Worm (Caenorhabditis elegans): Measurements from ENCODE around the gene mxl-3.

mxl-3 gene

ce11 chrX:13359800-13360199 is 9.2 kb upstream of the mxl-3 start:
- no peak for TF ChIP-seq dox-1 (GFP tag; IDR thresholded peaks at IDR 0.05)
- no peak for TF ChIP-seq mel-28 (tag; optimal IDR thresholded peaks at IDR 0.05; ENCODE audit: borderline replicate concordance)
- no peak for TF ChIP-seq aptf-2 (GFP tag; conservative IDR thresholded peaks at IDR 0.05)
- no peak for TF ChIP-seq ceh-91 (GFP tag; IDR thresholded peaks at IDR 0.05)
- peak; percentile 35 for TF ChIP-seq nhr-80 (tag; optimal IDR thresholded peaks at IDR 0.05)
- TF ChIP-seq hmg-1.2 (GFP tag; IDR thresholded peaks at IDR 0.05), result no peak
- no peak for TF ChIP-seq hlh-26 (GFP tag; conservative IDR thresholded peaks at IDR 0.05)
- no peak for TF ChIP-seq nfya-2 (GFP tag; IDR thresholded peaks at IDR 0.05)
- TF ChIP-seq C06A6.2 (GFP tag; conservative IDR thresholded peaks at IDR 0.05), result no peak
- no peak for TF ChIP-seq ceh-100 (GFP tag; IDR thresholded peaks at IDR 0.05)
- TF ChIP-seq attf-5 (GFP tag; optimal IDR thresholded peaks at IDR 0.05), result no peak
- no peak for TF ChIP-seq cebp-1 (GFP tag; IDR thresholded peaks at IDR 0.05)
- TF ChIP-seq cebp-1 (tag; optimal IDR thresholded peaks at IDR 0.05), result peak; percentile 19
- TF ChIP-seq B0035.1 (tag; optimal IDR thresholded peaks at IDR 0.05), result no peak
- no peak for TF ChIP-seq ceh-40 (GFP tag; IDR thresholded peaks at IDR 0.05)
- no peak for TF ChIP-seq T26A5.8 (tag; optimal IDR thresholded peaks at IDR 0.05)
- TF ChIP-seq unc-62 (GFP tag; optimal IDR thresholded peaks at IDR 0.05), result peak; percentile 18
- TF ChIP-seq nfyb-1 (GFP tag; IDR thresholded peaks at IDR 0.05), result 0 out of 2 replicates have a peak, but pooled peaks have one; percentile 26
- TF ChIP-seq efl-1 (GFP tag; optimal IDR thresholded peaks at IDR 0.05), result no peak
- no peak for TF ChIP-seq sdz-38 (tag; optimal IDR thresholded peaks at IDR 0.05)
- peak; percentile 19 for TF ChIP-seq ztf-26 (tag; optimal IDR thresholded peaks at IDR 0.05)

- no peak for TF ChIP-seq B0035.1 (tag; optimal IDR thresholded peaks at IDR 0.05)
- peak; percentile 84 for TF ChIP-seq F22D6.2 (tag; optimal IDR thresholded peaks at IDR 0.05)
- TF ChIP-seq hmg-20 (GFP tag; IDR thresholded peaks at IDR 0.05), result no peak
- peak; percentile 86 for TF ChIP-seq lin-40 (tag; optimal IDR thresholded peaks at IDR 0.05)
- peak in 1 of 3 experiments; percentile 18 for TF ChIP-seq lin-35 (GFP tag; optimal IDR thresholded peaks at IDR 0.05)
- TF ChIP-seq cebp-1 (GFP tag; IDR thresholded peaks at IDR 0.05), result 0 out of 2 replicates have a peak, but pooled peaks have one; percentile 17
- TF ChIP-seq cebp-1 (tag; optimal IDR thresholded peaks at IDR 0.05), result peak; percentile 78
- no peak for TF ChIP-seq ceh-58 (GFP tag; IDR thresholded peaks at IDR 0.05)
- no peak for TF ChIP-seq Y67H2A.10 (GFP tag; conservative IDR thresholded peaks at IDR 0.05)
- peak; percentile 33; the same call in 1 of the 2 replicates for TF ChIP-seq mcd-1 (GFP tag; IDR thresholded peaks at IDR 0.05)
- TF ChIP-seq dox-1 (GFP tag; IDR thresholded peaks at IDR 0.05), result peak; percentile 66
- no peak for TF ChIP-seq rec-8 (tag; optimal IDR thresholded peaks at IDR 0.05)
- TF ChIP-seq hmg-1.2 (GFP tag; IDR thresholded peaks at IDR 0.05), result no peak
- peak; percentile 94 for TF ChIP-seq ztf-26 (tag; optimal IDR thresholded peaks at IDR 0.05)
- TF ChIP-seq madf-10 (tag; optimal IDR thresholded peaks at IDR 0.05), result peak; percentile 48
- peak; percentile 60 for TF ChIP-seq B0336.3 (GFP tag; IDR thresholded peaks at IDR 0.05)
- TF ChIP-seq ekl-4 (GFP tag; IDR thresholded peaks at IDR 0.05), result no peak
- peak; percentile 72 for TF ChIP-seq chd-7 (tag; optimal IDR thresholded peaks at IDR 0.05)
- no peak for TF ChIP-seq ets-4 (GFP tag; optimal IDR thresholded peaks at IDR 0.05)
- TF ChIP-seq akir-1 (GFP tag; optimal IDR thresholded peaks at IDR 0.05), result no peak
- no peak for TF ChIP-seq ZK185.1 (tag; optimal IDR thresholded peaks at IDR 0.05; ENCODE audit: poor library complexity, severe bottlenecking)
- TF ChIP-seq attf-5 (GFP tag; optimal IDR thresholded peaks at IDR 0.05), result peak; percentile 31
- TF ChIP-seq nhr-90 (tag; optimal IDR thresholded peaks at IDR 0.05), result peak; percentile 37
- peak; percentile 33 for TF ChIP-seq unc-62 (GFP tag; optimal IDR thresholded peaks at IDR 0.05)
- TF ChIP-seq nfyb-1 (GFP tag; IDR thresholded peaks at IDR 0.05), result peak; percentile 55; the same call in 1 of the 2 replicates
- no peak for TF ChIP-seq mel-28 (tag; optimal IDR thresholded peaks at IDR 0.05; ENCODE audit: borderline replicate concordance)
- TF ChIP-seq ztf-22 (GFP tag; optimal IDR thresholded peaks at IDR 0.05), result peak; percentile 78
- no peak for TF ChIP-seq ceh-40 (GFP tag; IDR thresholded peaks at IDR 0.05)
- peak; percentile 48 for TF ChIP-seq pha-4 (tag; optimal IDR thresholded peaks at IDR 0.05)
- no peak for TF ChIP-seq rcor-1 (GFP tag; IDR thresholded peaks at IDR 0.05)
- peak; percentile 82; the same call in 1 of the 2 replicates for TF ChIP-seq zfh-2 (GFP tag; conservative IDR thresholded peaks at IDR 0.05)
- TF ChIP-seq fkh-3 (tag; optimal IDR thresholded peaks at IDR 0.05), result no peak
- TF ChIP-seq F10E7.11 (tag; optimal IDR thresholded peaks at IDR 0.05), result no peak
- TF ChIP-seq K12H6.12 (tag; optimal IDR thresholded peaks at IDR 0.05), result peak; percentile 29
- TF ChIP-seq bed-1 (GFP tag; IDR thresholded peaks at IDR 0.05), result no peak
- no peak for TF ChIP-seq nfya-1 (tag; optimal IDR thresholded peaks at IDR 0.05; ENCODE audit: borderline replicate concordance, insufficient read depth)
These were observed 8.0 kb upstream of the mxl-3 start for ce11 chrX:13358573-13358972.

Measured in whole organism, young adult.